Worm (Caenorhabditis elegans) whole organism, young adult: ENCODE results near the gene dct-11.

Experiments used
- B0035.1 ChIP-seq: sonication (generic microtip); optimal IDR thresholded peaks from 2 replicates; lab custom pipeline; 2016; ENCODE audit warnings: missing genetic modification characterization, mild to moderate bottlenecking, missing compliant biosample characterization, missing genotype, missing genetic modification reagents
- B0336.3 ChIP-seq: fragments of 200-800 bp; sonication (Bioruptor generic); IDR thresholded peaks from 2 replicates; pipeline ENCODE4 v1.3.6; 2022; ENCODE audit warnings: missing genetic modification characterization, missing compliant biosample characterization
- C17E4.6 ChIP-seq: fragments of 200-800 bp; sonication (Bioruptor generic); IDR thresholded peaks from 2 replicates; pipeline ENCODE4 v1.3.6; 2022; ENCODE audit warnings: missing genetic modification reagents, missing genetic modification characterization, missing compliant biosample characterization
- F23B12.7 ChIP-seq: sonication (generic microtip); optimal IDR thresholded peaks from 2 replicates; lab custom pipeline; 2017; ENCODE audit warnings: missing genetic modification characterization, mild to moderate bottlenecking, missing compliant biosample characterization, antibody characterized with exemption, moderate library complexity; ENCODE audit not compliant: insufficient read depth
- T07F8.4 ChIP-seq: sonication (generic microtip); optimal IDR thresholded peaks from 2 replicates; lab custom pipeline; 2016; ENCODE audit warnings: mild to moderate bottlenecking, missing genetic modification characterization, moderate library complexity, missing compliant biosample characterization
- Y95B8A.8 ChIP-seq: fragments of 200-800 bp; sonication (Bioruptor generic); IDR thresholded peaks from 2 replicates; pipeline ENCODE4 v1.3.6; 2022; ENCODE audit warnings: missing genetic modification reagents, missing genetic modification characterization, missing compliant biosample characterization
- ama-1 ChIP-seq, 3 experiments: fragments of 150-350 bp in 1 of 3; sonication (generic microtip) in 2 of 3; optimal IDR thresholded peaks; 2 replicates each; lab custom pipeline; 2014 to 2018; ENCODE audit warnings: missing biosample characterization in 2 of 3, missing genetic modification characterization in 2 of 3, missing genetic modification reagents in 2 of 3
- aptf-2 ChIP-seq: fragments of 200-800 bp; sonication (Bioruptor generic); conservative IDR thresholded peaks from 2 replicates; pipeline ENCODE4 v1.3.6; 2022; ENCODE audit warnings: missing genetic modification reagents, missing genetic modification characterization, missing compliant biosample characterization
- attf-6 ChIP-seq: fragments of 200-800 bp; sonication (Bioruptor generic); IDR thresholded peaks from 2 replicates; pipeline ENCODE4 v1.3.6; 2022; ENCODE audit warnings: missing genetic modification reagents, missing genetic modification characterization, missing compliant biosample characterization
- ccch-3 ChIP-seq: fragments of 200-800 bp; sonication (Bioruptor generic); optimal IDR thresholded peaks from 2 replicates; lab custom pipeline; 2018; ENCODE audit warnings: mild to moderate bottlenecking, missing genetic modification characterization, missing compliant biosample characterization
- ceh-27 ChIP-seq: fragments of 200-800 bp; sonication (Bioruptor generic); optimal IDR thresholded peaks from 2 replicates; lab custom pipeline; 2018; ENCODE audit warnings: mild to moderate bottlenecking, missing genetic modification characterization, moderate library complexity, missing compliant biosample characterization
- ceh-58 ChIP-seq: fragments of 200-800 bp; sonication (Bioruptor generic); IDR thresholded peaks from 2 replicates; pipeline ENCODE4 v1.3.6; 2022; ENCODE audit warnings: missing genetic modification characterization, missing compliant biosample characterization
- die-1 ChIP-seq: sonication (generic microtip); optimal IDR thresholded peaks from 2 replicates; lab custom pipeline; 2016; ENCODE audit warnings: missing genotype, mild to moderate bottlenecking, missing genetic modification characterization, missing compliant biosample characterization
- ekl-4 ChIP-seq: fragments of 200-800 bp; sonication (Bioruptor generic); IDR thresholded peaks from 2 replicates; pipeline ENCODE4 v1.3.6; 2022; ENCODE audit warnings: missing genetic modification reagents, missing genetic modification characterization, missing compliant biosample characterization
- him-1 ChIP-seq: sonication (generic microtip); optimal IDR thresholded peaks from 2 replicates; lab custom pipeline; 2016; ENCODE audit warnings: missing genotype, missing genetic modification reagents, missing genetic modification characterization, missing compliant biosample characterization
- lin-35 ChIP-seq, 3 experiments: fragments of 150-350 bp in 2 of 3; sonication (generic microtip) in 1 of 3; optimal IDR thresholded peaks; 2 replicates each; lab custom pipeline; 2014 to 2018; ENCODE audit warnings: missing biosample characterization in 3 of 3, missing genetic modification characterization in 3 of 3, missing genetic modification reagents in 3 of 3
- lin-40 ChIP-seq: sonication (generic microtip); optimal IDR thresholded peaks from 2 replicates; lab custom pipeline; 2016; ENCODE audit warnings: missing genetic modification characterization, mild to moderate bottlenecking, missing compliant biosample characterization, missing genotype, missing genetic modification reagents
- lin-54 ChIP-seq: fragments of 200-800 bp; sonication (Bioruptor generic); optimal IDR thresholded peaks from 2 replicates; lab custom pipeline; 2018; ENCODE audit warnings: mild to moderate bottlenecking, missing genetic modification characterization, missing compliant biosample characterization
- mes-4 ChIP-seq: sonication (generic microtip); optimal IDR thresholded peaks from 2 replicates; lab custom pipeline; 2016; ENCODE audit warnings: missing genotype, missing genetic modification characterization, missing compliant biosample characterization
- nfya-2 ChIP-seq: fragments of 200-800 bp; sonication (Bioruptor generic); IDR thresholded peaks from 2 replicates; pipeline ENCODE4 v1.3.6; 2022; ENCODE audit warnings: missing genetic modification reagents, missing genetic modification characterization, missing compliant biosample characterization
- somi-1 ChIP-seq: fragments of 200-800 bp; sonication (Bioruptor generic); optimal IDR thresholded peaks from 2 replicates; lab custom pipeline; 2018; ENCODE audit warnings: mild to moderate bottlenecking, missing genetic modification characterization, missing compliant biosample characterization
- tlf-1 ChIP-seq: fragments of 200-800 bp; sonication (Bioruptor generic); optimal IDR thresholded peaks from 2 replicates; lab custom pipeline; 2018; ENCODE audit warnings: mild to moderate bottlenecking, missing genetic modification characterization, missing compliant biosample characterization
- unc-130 ChIP-seq: sonication (generic microtip); optimal IDR thresholded peaks from 2 replicates; lab custom pipeline; 2016; ENCODE audit warnings: missing genetic modification reagents, missing genetic modification characterization, missing compliant biosample characterization
- unc-62 ChIP-seq: fragments of 150-350 bp; optimal IDR thresholded peaks from 2 replicates; lab custom pipeline; 2014; ENCODE audit warnings: missing biosample characterization, missing genetic modification reagents, missing genetic modification characterization
- zfh-2 ChIP-seq: fragments of 200-800 bp; sonication (Bioruptor generic); conservative IDR thresholded peaks from 2 replicates; pipeline ENCODE4 v1.3.6; 2022; ENCODE audit warnings: missing genetic modification reagents, missing genetic modification characterization, missing compliant biosample characterization
- ztf-6 ChIP-seq: fragments of 200-800 bp; sonication (Bioruptor generic); IDR thresholded peaks from 2 replicates; pipeline ENCODE4 v1.3.6; 2022; ENCODE audit warnings: missing genetic modification reagents, missing genetic modification characterization, missing compliant biosample characterization

dct-11 gene

ce11 chrX:5799229-5799628 lies 40.3 kb downstream of the dct-11 start:
- TF ChIP-seq lin-54 = no peak
- no peak for TF ChIP-seq unc-130 (GFP tag; lab: Kevin White, UChicago)
- TF ChIP-seq ztf-6 (GFP tag; lab: Robert Waterston, UW) = no peak
- TF ChIP-seq tlf-1 (GFP tag; lab: Kevin White, UChicago) = no peak
- TF ChIP-seq ceh-58 (GFP tag; lab: Robert Waterston, UW) = no peak
- no peak for TF ChIP-seq ceh-27 (GFP tag; lab: Kevin White, UChicago)
- no peak for TF ChIP-seq ccch-3
- no peak for TF ChIP-seq unc-62 (GFP tag; lab: Kevin White, UChicago)
- TF ChIP-seq zfh-2 (GFP tag; lab: Robert Waterston, UW) = no peak
- no peak for TF ChIP-seq attf-6 (GFP tag; lab: Robert Waterston, UW)
- TF ChIP-seq lin-35 (GFP tag; optimal IDR thresholded peaks at IDR 0.05; lab: Kevin White, UChicago) = no peak
- no peak for TF ChIP-seq ama-1 (optimal IDR thresholded peaks at IDR 0.05; lab: Kevin White, UChicago)
- no peak for TF ChIP-seq ama-1 (GFP tag; optimal IDR thresholded peaks at IDR 0.05; lab: Kevin White, UChicago)
- no peak for TF ChIP-seq F23B12.7 (tag; lab: Kevin White, UChicago)
- TF ChIP-seq C17E4.6 (GFP tag; lab: Robert Waterston, UW) = no peak
- no peak for TF ChIP-seq B0336.3 (GFP tag; lab: Robert Waterston, UW)
- no peak for TF ChIP-seq ekl-4 (GFP tag; lab: Robert Waterston, UW)
- TF ChIP-seq lin-40 = no peak
- no peak for TF ChIP-seq T07F8.4
- TF ChIP-seq him-1 = no peak
- TF ChIP-seq B0035.1 = no peak

ce11 chrX:5798690-5799089 lies 40.9 kb downstream of the dct-11 start, which contains the start of gene F46G11.4:
Gene F46G11.4, minus strand, starts transcription at chrX:5798790.
- TF ChIP-seq Y95B8A.8 (GFP tag; lab: Robert Waterston, UW) (no peak), ccch-3 (no peak), die-1 (tag; lab: Kevin White, UChicago) (no peak), nfya-2 (GFP tag; lab: Robert Waterston, UW) (no peak)

ce11 chrX:5794432-5794831 lies 45.1 kb downstream of the dct-11 start:
- TF ChIP-seq mes-4 (tag; lab: Kevin White, UChicago) (no peak), B0336.3 (GFP tag; lab: Robert Waterston, UW) (no peak)

- no peak for TF ChIP-seq somi-1
- no peak for TF ChIP-seq aptf-2
These were observed 48.7 kb downstream of the dct-11 start, which contains the start of gene twnk-1 for ce11 chrX:5790915-5791314. Gene twnk-1, plus strand, starts transcription at chrX:5791215.
